Worm (Caenorhabditis elegans): ENCODE measurements around the gene C05G5.5.

C05G5.5 gene

ce11 chrX:14780176-14780575, 19.3 kb upstream of the C05G5.5 start:
- peak; percentile 38; the same call in 1 of the 2 replicates for TF ChIP-seq dox-1 (GFP tag; IDR thresholded peaks at IDR 0.05)
- TF ChIP-seq lin-26 (GFP tag; IDR thresholded peaks at IDR 0.05), result no peak
- TF ChIP-seq nhr-80 (tag; optimal IDR thresholded peaks at IDR 0.05), result peak; percentile 78
- TF ChIP-seq bed-2 (GFP tag; IDR thresholded peaks at IDR 0.05), result no peak
- TF ChIP-seq him-1 (tag; optimal IDR thresholded peaks at IDR 0.05), result no peak
- no peak for TF ChIP-seq F39B2.1 (GFP tag; IDR thresholded peaks at IDR 0.05)
- TF ChIP-seq atf-7 (tag; optimal IDR thresholded peaks at IDR 0.05), result peak; percentile 71
- TF ChIP-seq F57A8.1 (GFP tag; optimal IDR thresholded peaks at IDR 0.05), result no peak
- peak; percentile 18 for TF ChIP-seq nhr-90 (tag; optimal IDR thresholded peaks at IDR 0.05)
- TF ChIP-seq let-607 (tag; optimal IDR thresholded peaks at IDR 0.05), result peak; percentile 18 to 92
- TF ChIP-seq unc-62 (GFP tag; optimal IDR thresholded peaks at IDR 0.05), result peak; percentile 57

DNA sequence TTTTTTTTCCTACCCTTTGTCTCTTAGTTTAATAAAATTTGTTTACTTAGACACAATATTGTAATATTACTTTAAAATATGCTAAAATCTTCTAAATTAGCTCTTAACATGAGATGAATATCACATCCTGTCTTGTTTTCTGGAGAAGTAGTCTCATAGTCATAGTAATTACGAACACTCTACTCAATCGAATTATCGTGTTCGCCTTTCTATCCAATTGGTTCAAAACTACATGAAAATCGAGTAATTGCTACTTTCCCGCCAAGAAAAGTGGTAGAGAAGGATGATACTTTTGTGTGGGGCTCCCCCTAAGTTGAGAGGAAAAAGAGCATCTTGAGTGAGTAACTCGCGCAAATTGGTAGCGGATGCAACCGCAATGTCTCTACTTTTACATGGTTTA, 17.2 kb upstream of the C05G5.5 start:
- TF ChIP-seq akir-1 (GFP tag; optimal IDR thresholded peaks at IDR 0.05) (no peak), F23B12.7 (tag; optimal IDR thresholded peaks at IDR 0.05; ENCODE audit: insufficient read depth) (no peak), F10E7.11 (tag; optimal IDR thresholded peaks at IDR 0.05) (no peak), efl-1 (GFP tag; optimal IDR thresholded peaks at IDR 0.05) (no peak), ceh-100 (GFP tag; IDR thresholded peaks at IDR 0.05) (no peak), sea-2 (GFP tag; IDR thresholded peaks at IDR 0.05) (no peak), K12H6.12 (tag; optimal IDR thresholded peaks at IDR 0.05) (no peak)

- TF ChIP-seq ztf-28 (GFP tag; IDR thresholded peaks at IDR 0.05), result no peak
- TF ChIP-seq hmg-1.2 (GFP tag; IDR thresholded peaks at IDR 0.05), result no peak
- no peak for TF ChIP-seq unc-130 (GFP tag; optimal IDR thresholded peaks at IDR 0.05)
- no peak for TF ChIP-seq nhr-120 (GFP tag; IDR thresholded peaks at IDR 0.05)
- no peak for TF ChIP-seq egl-18 (GFP tag; IDR thresholded peaks at IDR 0.05)
- TF ChIP-seq mel-28 (tag; optimal IDR thresholded peaks at IDR 0.05; ENCODE audit: borderline replicate concordance), result no peak
- peak; percentile 77 for TF ChIP-seq zfh-2 (GFP tag; conservative IDR thresholded peaks at IDR 0.05)
Measured at ce11 chrX:14776312-14776711, 15.4 kb upstream of the C05G5.5 start.

- no peak for TF ChIP-seq hsf-1 (GFP tag; IDR thresholded peaks at IDR 0.05)
- no peak for TF ChIP-seq K12H6.12 (tag; optimal IDR thresholded peaks at IDR 0.05)
- no peak for TF ChIP-seq B0336.3 (GFP tag; IDR thresholded peaks at IDR 0.05)
- no peak for TF ChIP-seq nhr-179 (tag; optimal IDR thresholded peaks at IDR 0.05)
- no peak for TF ChIP-seq F23B12.7 (tag; optimal IDR thresholded peaks at IDR 0.05; ENCODE audit: insufficient read depth)
Measured at ce11 chrX:14775222-14775621, 14.3 kb upstream of the C05G5.5 start.

ce11 chrX:14773238-14773637, 12.3 kb upstream of the C05G5.5 start, which contains the start of gene unc-3:
Gene unc-3 (plus strand): TSS chrX:14773538.
- TF ChIP-seq sea-2 (GFP tag; IDR thresholded peaks at IDR 0.05) (no peak), repo-1 (tag; optimal IDR thresholded peaks at IDR 0.05) (no peak), B0336.3 (GFP tag; IDR thresholded peaks at IDR 0.05) (no peak), zfh-2 (GFP tag; conservative IDR thresholded peaks at IDR 0.05) (peak; percentile 38; the same call in 1 of the 2 replicates), nfyb-1 (GFP tag; IDR thresholded peaks at IDR 0.05) (no peak), ztf-18 (tag; optimal IDR thresholded peaks at IDR 0.05) (no peak)

ce11 chrX:14771682-14772081, 10.8 kb upstream of the C05G5.5 start, which contains the start of gene Y16B4A.2:
Gene Y16B4A.2 (minus strand): TSS chrX:14771851.
- TF ChIP-seq let-607 (tag; optimal IDR thresholded peaks at IDR 0.05) (no peak), B0019.2 (GFP tag; conservative IDR thresholded peaks at IDR 0.05) (no peak), attf-5 (GFP tag; optimal IDR thresholded peaks at IDR 0.05) (no peak), aptf-3 (GFP tag; IDR thresholded peaks at IDR 0.05) (no peak), atf-7 (tag; optimal IDR thresholded peaks at IDR 0.05) (no peak), egl-44 (GFP tag; IDR thresholded peaks at IDR 0.05) (no peak), nhr-80 (tag; optimal IDR thresholded peaks at IDR 0.05) (peak; percentile 43), bed-1 (GFP tag; IDR thresholded peaks at IDR 0.05) (no peak), chd-7 (tag; optimal IDR thresholded peaks at IDR 0.05) (no peak)
